Fruit fly (Drosophila melanogaster) whole organism, embryonic: ENCODE results near the gene Syx18.

Source experiments
- Antp ChIP-seq: fragments of 200-800 bp; sonication (Bioruptor generic); optimal IDR thresholded peaks from 3 replicates; lab custom pipeline; 2016; ENCODE audit warnings: missing biosample characterization, missing genetic modification characterization
- Atf3 ChIP-seq: fragments of 200-800 bp; sonication (Bioruptor generic); optimal IDR thresholded peaks from 3 replicates; lab custom pipeline; 2016; ENCODE audit warnings: missing biosample characterization, missing genetic modification characterization
- B-H1 ChIP-seq: fragments of 200-800 bp; sonication (Bioruptor generic); IDR thresholded peaks from 3 replicates; pipeline ENCODE4 v1.3.6; 2022; ENCODE audit warnings: missing biosample characterization, missing genetic modification characterization
- Bdp1 ChIP-seq: fragments of 200-800 bp; sonication (Bioruptor generic); optimal IDR thresholded peaks from 3 replicates; lab custom pipeline; 2016; ENCODE audit warnings: missing biosample characterization, missing genetic modification characterization
- CG10209 ChIP-seq: fragments of 200-800 bp; sonication (Bioruptor generic); optimal IDR thresholded peaks from 3 replicates; lab custom pipeline; 2017; ENCODE audit warnings: missing biosample characterization, mild to moderate bottlenecking, missing genetic modification characterization, missing genetic modification reagents
- CG10274 ChIP-seq: fragments of 200-800 bp; sonication (Bioruptor generic); optimal IDR thresholded peaks from 3 replicates; lab custom pipeline; 2017; ENCODE audit warnings: missing biosample characterization, mild to moderate bottlenecking, missing genetic modification characterization
- CG10321 ChIP-seq: fragments of 200-800 bp; sonication (Bioruptor generic); IDR thresholded peaks from 2 replicates; pipeline ENCODE4 v1.3.6; 2022; ENCODE audit warnings: missing biosample characterization, missing genetic modification characterization
- CG10979 ChIP-seq: fragments of 200-800 bp; sonication (Bioruptor generic); optimal IDR thresholded peaks from 2 replicates; lab custom pipeline; 2018; ENCODE audit warnings: missing biosample characterization, mild to moderate bottlenecking, missing genetic modification characterization, moderate library complexity
- CG11093 ChIP-seq: fragments of 200-800 bp; sonication (Bioruptor generic); IDR thresholded peaks from 3 replicates; pipeline ENCODE4 v1.3.6; 2022; ENCODE audit warnings: missing biosample characterization, missing genetic modification characterization
- CG11695 ChIP-seq: fragments of 200-800 bp; sonication (Bioruptor generic); IDR thresholded peaks from 3 replicates; pipeline ENCODE4 v1.3.6; 2022; ENCODE audit warnings: missing biosample characterization, missing genetic modification characterization
- CG11723 ChIP-seq: fragments of 200-800 bp; sonication (Bioruptor generic); optimal IDR thresholded peaks from 2 replicates; lab custom pipeline; 2017; ENCODE audit warnings: missing biosample characterization, mild to moderate bottlenecking, missing genetic modification characterization
- CG12236 ChIP-seq: fragments of 200-800 bp; sonication (Bioruptor generic); optimal IDR thresholded peaks from 2 replicates; lab custom pipeline; 2016; ENCODE audit warnings: missing biosample characterization, missing genetic modification characterization
- CG12744 ChIP-seq: fragments of 200-800 bp; sonication (Bioruptor generic); optimal IDR thresholded peaks from 2 replicates; lab custom pipeline; 2016; ENCODE audit warnings: missing biosample characterization, missing genetic modification characterization
- CG13775 ChIP-seq: fragments of 200-800 bp; sonication (Bioruptor generic); optimal IDR thresholded peaks from 3 replicates; lab custom pipeline; 2017; ENCODE audit warnings: missing biosample characterization, mild to moderate bottlenecking, missing genetic modification characterization
- CG15073 ChIP-seq: fragments of 200-800 bp; sonication (Bioruptor generic); optimal IDR thresholded peaks from 2 replicates; lab custom pipeline; 2016; ENCODE audit warnings: missing biosample characterization, missing genetic modification characterization
- CG1647 ChIP-seq: fragments of 200-800 bp; sonication (Bioruptor generic); optimal IDR thresholded peaks from 3 replicates; lab custom pipeline; 2016; ENCODE audit warnings: missing biosample characterization, missing genetic modification characterization
- CG16779 ChIP-seq: fragments of 200-800 bp; sonication (Bioruptor generic); IDR thresholded peaks from 2 replicates; pipeline ENCODE4 v1.3.6; 2022; ENCODE audit warnings: missing biosample characterization, missing genetic modification characterization
- CG16815 ChIP-seq: fragments of 200-800 bp; sonication (Bioruptor generic); optimal IDR thresholded peaks from 3 replicates; lab custom pipeline; 2017; ENCODE audit warnings: missing biosample characterization, mild to moderate bottlenecking, missing genetic modification characterization
- CG17385 ChIP-seq: fragments of 200-800 bp; sonication (Bioruptor generic); optimal IDR thresholded peaks from 3 replicates; lab custom pipeline; 2018; ENCODE audit warnings: missing biosample characterization, mild to moderate bottlenecking, missing genetic modification characterization
- CG18764 ChIP-seq: fragments of 200-800 bp; sonication (Bioruptor generic); optimal IDR thresholded peaks from 3 replicates; lab custom pipeline; 2016; ENCODE audit warnings: missing biosample characterization, missing genetic modification characterization
- CG30403 ChIP-seq: fragments of 200-800 bp; sonication (Bioruptor generic); optimal IDR thresholded peaks from 3 replicates; lab custom pipeline; 2016; ENCODE audit warnings: missing biosample characterization, missing genetic modification characterization
- CG34422 ChIP-seq: fragments of 200-800 bp; sonication (Bioruptor generic); IDR thresholded peaks from 3 replicates; pipeline ENCODE4 v1.3.6; 2022; ENCODE audit warnings: missing biosample characterization, missing genetic modification characterization
- CG43689 ChIP-seq: fragments of 200-800 bp; sonication (Bioruptor generic); IDR thresholded peaks from 2 replicates; pipeline ENCODE4 v1.3.6; 2022; ENCODE audit warnings: missing biosample characterization, missing genetic modification characterization
- CG5180 ChIP-seq: fragments of 200-800 bp; sonication (Bioruptor generic); optimal IDR thresholded peaks from 3 replicates; lab custom pipeline; 2017; ENCODE audit warnings: missing biosample characterization, missing genetic modification characterization, mild to moderate bottlenecking, moderate library complexity, missing genetic modification reagents
- CG6765 ChIP-seq: fragments of 200-800 bp; sonication (Bioruptor generic); optimal IDR thresholded peaks from 3 replicates; lab custom pipeline; 2017; ENCODE audit warnings: missing biosample characterization, mild to moderate bottlenecking, missing genetic modification characterization
- CG7745 ChIP-seq: fragments of 200-800 bp; sonication (Bioruptor generic); optimal IDR thresholded peaks from 2 replicates; lab custom pipeline; 2018; ENCODE audit warnings: missing biosample characterization, mild to moderate bottlenecking, missing genetic modification characterization, moderate library complexity
- CG8089 ChIP-seq: fragments of 200-800 bp; sonication (Bioruptor generic); optimal IDR thresholded peaks from 3 replicates; lab custom pipeline; 2016; ENCODE audit warnings: missing biosample characterization, missing genetic modification characterization
- CG9932 ChIP-seq: fragments of 200-800 bp; sonication (Bioruptor generic); IDR thresholded peaks from 2 replicates; pipeline ENCODE4 v1.3.6; 2022; ENCODE audit warnings: missing biosample characterization, missing genetic modification characterization
- CrebB ChIP-seq: fragments of 200-800 bp; sonication (Bioruptor generic); optimal IDR thresholded peaks from 3 replicates; lab custom pipeline; 2018; ENCODE audit warnings: missing biosample characterization, mild to moderate bottlenecking, missing genetic modification characterization
- H2.0 ChIP-seq: fragments of 200-800 bp; sonication (Bioruptor generic); IDR thresholded peaks from 2 replicates; pipeline ENCODE4 v1.3.6; 2022; ENCODE audit warnings: missing biosample characterization, missing genetic modification characterization
- Hmx ChIP-seq: fragments of 200-800 bp; sonication (Bioruptor generic); optimal IDR thresholded peaks from 2 replicates; lab custom pipeline; 2016; ENCODE audit warnings: missing biosample characterization, missing genetic modification characterization
- Hr3 ChIP-seq: fragments of 200-800 bp; sonication (Bioruptor generic); optimal IDR thresholded peaks from 3 replicates; lab custom pipeline; 2016; ENCODE audit warnings: missing biosample characterization, missing genetic modification characterization
- MTF-1 ChIP-seq: fragments of 200-800 bp; sonication (Bioruptor generic); optimal IDR thresholded peaks from 2 replicates; lab custom pipeline; 2018; ENCODE audit warnings: missing biosample characterization, mild to moderate bottlenecking, missing genetic modification characterization, borderline replicate concordance
- NC2α ChIP-seq: fragments of 200-800 bp; sonication (Bioruptor generic); optimal IDR thresholded peaks from 2 replicates; lab custom pipeline; 2016; ENCODE audit warnings: missing biosample characterization, missing genetic modification characterization
- Nf-YC ChIP-seq: fragments of 200-800 bp; optimal IDR thresholded peaks from 3 replicates; lab custom pipeline; 2019; ENCODE audit warnings: missing biosample characterization, mild to moderate bottlenecking, missing genetic modification characterization, moderate library complexity
- Sry-δ ChIP-seq: fragments of 200-800 bp; sonication (Bioruptor generic); optimal IDR thresholded peaks from 2 replicates; lab custom pipeline; 2016; ENCODE audit warnings: missing biosample characterization, missing genetic modification characterization
- Vsx1 ChIP-seq: fragments of 200-800 bp; sonication (Bioruptor generic); optimal IDR thresholded peaks from 2 replicates; lab custom pipeline; 2017; ENCODE audit warnings: missing biosample characterization, mild to moderate bottlenecking, missing genetic modification characterization, missing genetic modification reagents
- btn ChIP-seq: fragments of 200-800 bp; sonication (Bioruptor generic); optimal IDR thresholded peaks from 2 replicates; lab custom pipeline; 2016; ENCODE audit warnings: missing biosample characterization, missing genetic modification characterization
- cato ChIP-seq: fragments of 200-800 bp; sonication (Bioruptor generic); optimal IDR thresholded peaks from 2 replicates; lab custom pipeline; 2016; ENCODE audit warnings: missing biosample characterization, missing genetic modification characterization, borderline replicate concordance
- chif ChIP-seq, 2 experiments: fragments of 200-800 bp; sonication (Bioruptor generic); optimal IDR thresholded peaks; 3 replicates each; lab custom pipeline; 2016; ENCODE audit warnings: missing biosample characterization in 2 of 2, missing genetic modification characterization in 2 of 2
- chinmo ChIP-seq: fragments of 200-800 bp; sonication (Bioruptor generic); IDR thresholded peaks from 4 replicates; pipeline ENCODE4 v1.3.6; 2022; ENCODE audit warnings: missing biosample characterization, missing genetic modification characterization; ENCODE audit not compliant: partially characterized antibody
- corto ChIP-seq: fragments of 200-800 bp; sonication (Bioruptor generic); optimal IDR thresholded peaks from 2 replicates; lab custom pipeline; 2016; ENCODE audit warnings: missing biosample characterization, mild to moderate bottlenecking, missing genetic modification characterization, moderate library complexity
- emc ChIP-seq: fragments of 200-800 bp; sonication (Bioruptor generic); optimal IDR thresholded peaks from 2 replicates; lab custom pipeline; 2016; ENCODE audit warnings: missing biosample characterization, missing genetic modification characterization
- fd3F ChIP-seq: fragments of 200-800 bp; sonication (Bioruptor generic); optimal IDR thresholded peaks from 2 replicates; lab custom pipeline; 2018; ENCODE audit warnings: missing biosample characterization, mild to moderate bottlenecking, missing genetic modification characterization, moderate library complexity
- gt ChIP-seq: fragments of 200-800 bp; sonication (Bioruptor generic); IDR thresholded peaks from 2 replicates; pipeline ENCODE4 v1.3.6; 2022; ENCODE audit warnings: missing biosample characterization, missing genetic modification characterization
- hb ChIP-seq: fragments of 200-800 bp; sonication (Bioruptor generic); IDR thresholded peaks from 3 replicates; pipeline ENCODE4 v1.3.6; 2022; ENCODE audit warnings: missing biosample characterization, missing genetic modification characterization; ENCODE audit not compliant: partially characterized antibody
- klu ChIP-seq: fragments of 200-800 bp; sonication (Bioruptor generic); IDR thresholded peaks from 2 replicates; pipeline ENCODE4 v1.3.6; 2022; ENCODE audit warnings: missing biosample characterization, missing genetic modification characterization
- org-1 ChIP-seq: fragments of 200-800 bp; sonication (Bioruptor generic); optimal IDR thresholded peaks from 2 replicates; lab custom pipeline; 2017; ENCODE audit warnings: missing biosample characterization, missing genetic modification characterization
- peb ChIP-seq: fragments of 200-800 bp; sonication (Bioruptor generic); IDR thresholded peaks from 2 replicates; pipeline ENCODE4 v1.3.6; 2022; ENCODE audit warnings: missing biosample characterization, missing genetic modification characterization
- slou ChIP-seq: fragments of 200-800 bp; sonication (Bioruptor generic); optimal IDR thresholded peaks from 3 replicates; lab custom pipeline; 2016; ENCODE audit warnings: missing biosample characterization, missing genetic modification characterization
- wdn ChIP-seq: fragments of 200-800 bp; sonication (Bioruptor generic); IDR thresholded peaks from 2 replicates; pipeline ENCODE4 v1.3.6; 2022; ENCODE audit warnings: missing biosample characterization, missing genetic modification characterization
- zf30C ChIP-seq: fragments of 200-800 bp; sonication (Bioruptor generic); optimal IDR thresholded peaks from 3 replicates; lab custom pipeline; 2018; ENCODE audit warnings: missing biosample characterization, mild to moderate bottlenecking, missing genetic modification characterization

Gene Syx18

DNA sequence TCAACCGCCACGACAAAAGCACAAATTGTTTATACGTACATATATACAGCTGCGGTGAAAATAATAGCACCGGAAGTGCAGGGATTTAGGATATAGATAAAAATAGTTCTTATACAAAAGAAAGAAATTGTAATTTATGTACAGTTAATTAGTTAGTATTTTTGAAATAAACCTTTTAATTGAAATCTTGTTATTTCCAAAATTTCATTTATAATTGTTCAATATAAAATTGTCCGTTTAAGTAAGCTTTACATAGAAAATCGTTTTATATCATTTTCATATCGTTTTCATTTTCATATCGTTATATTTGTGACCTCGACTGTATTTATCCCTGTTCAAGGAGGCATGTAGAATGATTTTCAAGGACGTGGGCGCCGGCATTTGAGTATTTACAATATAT is 51.2 kb downstream of the Syx18 start (continued):
- no peak for TF ChIP-seq wdn (GFP tag; lab: Robert Waterston, UW)
- no peak for TF ChIP-seq zf30C (GFP tag; lab: Kevin White, UChicago)
- no peak for TF ChIP-seq NC2α (GFP tag; lab: Kevin White, UChicago)
- peak; percentile 67 for TF ChIP-seq org-1
- TF ChIP-seq gt (GFP tag; lab: Robert Waterston, UW): no peak
- no peak for TF ChIP-seq CG10274 (GFP tag; lab: Kevin White, UChicago)
- TF ChIP-seq emc (GFP tag; lab: Kevin White, UChicago): no peak
- TF ChIP-seq Sry-δ (GFP tag; lab: Kevin White, UChicago): no peak
- 0 out of 2 replicates have a peak, but pooled peaks have one; percentile 20 for TF ChIP-seq klu (GFP tag; lab: Robert Waterston, UW)
- no peak for TF ChIP-seq CG11723
- peak; percentile 55 for TF ChIP-seq CG30403
- TF ChIP-seq Antp (GFP tag; lab: Kevin White, UChicago): no peak
- TF ChIP-seq CG10979 (tag; lab: Kevin White, UChicago): peak; percentile 29
- TF ChIP-seq CG9932 (GFP tag; lab: Robert Waterston, UW): peak; percentile 44
- no peak for TF ChIP-seq H2.0 (GFP tag; lab: Robert Waterston, UW)
- TF ChIP-seq CG16779: no peak
- TF ChIP-seq CG18764: no peak
- no peak for TF ChIP-seq CG43689 (GFP tag; lab: Robert Waterston, UW)
- no peak for TF ChIP-seq btn (GFP tag; lab: Kevin White, UChicago)
- TF ChIP-seq CG11093: no peak
- peak; percentile 30 for TF ChIP-seq fd3F (GFP tag; lab: Kevin White, UChicago)
- no peak for TF ChIP-seq CG8089
- peak; percentile 24 for TF ChIP-seq CG13775
- TF ChIP-seq cato (GFP tag; lab: Kevin White, UChicago): no peak
- TF ChIP-seq slou: peak; percentile 4
- peak; percentile 71 for TF ChIP-seq CG17385 (GFP tag; lab: Kevin White, UChicago)
- TF ChIP-seq CG16815 (GFP tag; lab: Kevin White, UChicago): peak; percentile 22
- no peak for TF ChIP-seq corto (GFP tag; lab: Kevin White, UChicago)
- no peak for TF ChIP-seq CG5180 (GFP tag; lab: Kevin White, UChicago)
- no peak for TF ChIP-seq CG34422 (GFP tag; lab: Robert Waterston, UW)
- TF ChIP-seq Atf3 (GFP tag; lab: Kevin White, UChicago): no peak
- no peak for TF ChIP-seq CG12236 (GFP tag; lab: Kevin White, UChicago)
- TF ChIP-seq peb (GFP tag; lab: Robert Waterston, UW): no peak
- TF ChIP-seq MTF-1: no peak
- no peak for TF ChIP-seq Vsx1 (GFP tag; lab: Kevin White, UChicago)
- TF ChIP-seq chinmo: no peak
- no peak for TF ChIP-seq Hmx (GFP tag; lab: Kevin White, UChicago)
- TF ChIP-seq CG6765 (GFP tag; lab: Kevin White, UChicago): peak; percentile 78
- TF ChIP-seq B-H1 (GFP tag; lab: Robert Waterston, UW): no peak
- TF ChIP-seq chif (GFP tag; optimal IDR thresholded peaks at IDR 0.05; lab: Kevin White, UChicago): no peak
- TF ChIP-seq CG11695 (GFP tag; lab: Robert Waterston, UW): peak; percentile 71
- TF ChIP-seq Bdp1 (GFP tag; lab: Kevin White, UChicago): no peak
- TF ChIP-seq Nf-YC (tag; lab: Kevin White, UChicago): peak; percentile 59
- TF ChIP-seq CG7745 (tag; lab: Kevin White, UChicago): no peak
- no peak for TF ChIP-seq CG10321 (GFP tag; lab: Robert Waterston, UW)
- no peak for TF ChIP-seq CG1647
- TF ChIP-seq CG15073 (GFP tag; lab: Kevin White, UChicago): no peak
- TF ChIP-seq hb (GFP tag; lab: Robert Waterston, UW): no peak
- peak; percentile 46 for TF ChIP-seq CG10209 (GFP tag; lab: Kevin White, UChicago)
- no peak for TF ChIP-seq CG12744 (GFP tag; lab: Kevin White, UChicago)
- TF ChIP-seq Hr3 (GFP tag; lab: Kevin White, UChicago): peak; percentile 37
- no peak for TF ChIP-seq CrebB (tag; lab: Kevin White, UChicago)
